Worm (Caenorhabditis elegans): Measurements from ENCODE around the gene lgc-35.

lgc-35 gene

DNA sequence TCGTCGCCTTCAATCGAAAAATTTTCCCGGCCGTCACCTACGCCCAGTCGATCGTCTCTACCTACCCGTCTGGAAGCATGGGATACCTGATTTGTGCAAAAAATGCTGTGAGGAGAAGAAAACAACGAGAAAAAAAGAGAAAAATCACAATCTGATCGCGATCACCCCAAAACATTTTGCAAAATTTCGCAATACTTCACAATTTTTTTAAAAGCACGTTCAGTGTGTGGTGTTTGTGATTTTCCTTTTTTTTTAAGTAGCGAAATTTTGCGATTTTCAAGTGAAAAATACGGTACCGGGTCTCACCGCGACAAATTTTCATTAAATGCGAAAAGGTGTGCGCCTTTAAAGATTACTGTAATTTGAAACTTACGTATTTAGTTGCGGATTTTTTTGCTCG is 30.2 kb downstream of the lgc-35 start:
- TF ChIP-seq lin-35 (GFP tag; optimal IDR thresholded peaks at IDR 0.05), result no peak
- no peak for TF ChIP-seq alr-1 (tag; optimal IDR thresholded peaks at IDR 0.05; ENCODE audit: borderline replicate concordance)
- no peak for TF ChIP-seq nhr-85 (tag)
- TF ChIP-seq ceh-8 (GFP tag; optimal IDR thresholded peaks at IDR 0.05), result no peak
- TF ChIP-seq ces-1 (GFP tag; optimal IDR thresholded peaks at IDR 0.05), result no peak
- no peak for TF ChIP-seq isw-1 (GFP tag; IDR thresholded peaks at IDR 0.05)
- TF ChIP-seq ceh-90 (tag; optimal IDR thresholded peaks at IDR 0.05), result no peak
- TF ChIP-seq egl-27 (tag; optimal IDR thresholded peaks at IDR 0.05), result no peak
- TF ChIP-seq aly-2 (tag; optimal IDR thresholded peaks at IDR 0.05), result no peak
- no peak for TF ChIP-seq C16A3.4 (tag; optimal IDR thresholded peaks at IDR 0.05)
- no peak for TF ChIP-seq ceh-82 (tag; optimal IDR thresholded peaks at IDR 0.05)
- no peak for TF ChIP-seq sup-37 (GFP tag; optimal IDR thresholded peaks at IDR 0.05)
- no peak for TF ChIP-seq C34B4.2 (tag; optimal IDR thresholded peaks at IDR 0.05)
- no peak for TF ChIP-seq irx-1 (tag; optimal IDR thresholded peaks at IDR 0.05)
- no peak for TF ChIP-seq nhr-71 (tag; optimal IDR thresholded peaks at IDR 0.05)
- no peak for TF ChIP-seq nhr-47 (tag; optimal IDR thresholded peaks at IDR 0.05)

DNA sequence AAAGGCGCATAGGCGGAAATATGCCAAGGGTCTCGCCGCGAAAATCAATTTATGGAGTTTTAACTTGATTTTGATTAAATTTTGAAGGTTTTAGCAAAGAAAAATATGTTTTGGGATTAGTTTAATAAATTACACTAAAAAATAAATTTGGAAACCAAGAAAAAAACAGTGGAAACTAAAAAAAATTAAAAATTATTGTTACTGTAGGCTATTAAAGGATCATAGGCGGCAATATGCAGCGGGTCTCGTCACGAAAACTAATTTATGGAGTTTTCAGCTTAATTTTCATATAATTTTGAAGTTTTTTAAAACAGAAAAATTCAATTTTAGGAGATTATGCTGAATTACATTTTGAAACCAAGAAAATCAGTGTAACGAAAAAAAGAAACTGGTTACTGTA is 31.2 kb downstream of the lgc-35 start:
- no peak for TF ChIP-seq ets-5 (GFP tag; IDR thresholded peaks at IDR 0.05)
- TF ChIP-seq nhr-85 (tag), result no peak
- TF ChIP-seq lin-15B (tag; optimal IDR thresholded peaks at IDR 0.05), result no peak

DNA sequence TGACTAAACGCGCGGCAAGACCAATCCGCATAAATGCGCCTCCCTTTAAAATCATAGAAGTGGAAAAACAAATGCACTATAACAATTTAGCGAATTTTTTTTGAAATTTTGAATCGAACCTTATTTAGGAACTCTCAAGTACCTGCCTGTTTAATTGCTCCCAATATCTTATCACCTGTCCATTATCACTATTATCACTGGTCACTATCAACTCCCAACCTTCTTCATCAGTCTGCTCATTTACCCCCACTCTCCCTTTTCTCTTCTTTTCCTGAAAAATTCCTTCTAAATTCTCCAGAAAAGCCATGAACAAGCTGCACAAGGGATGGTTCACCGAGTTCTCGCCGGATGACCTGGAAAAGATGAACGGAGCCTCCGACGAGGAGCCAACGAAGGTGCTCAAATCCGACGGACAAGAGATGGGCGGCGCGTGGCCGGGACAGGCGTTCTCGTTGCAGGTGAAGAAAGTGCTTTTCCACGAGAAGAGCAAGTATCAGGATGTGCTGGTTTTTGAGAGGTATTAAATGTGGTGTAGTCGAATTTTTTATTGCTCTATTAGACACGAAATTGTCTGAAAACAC is 33.3 kb downstream of the lgc-35 start, which contains the start of gene spds-1:
Gene spds-1, plus strand, starts transcription at position 298 of the 581 bp plus-strand sequence.
- TF ChIP-seq pag-3 (tag; optimal IDR thresholded peaks at IDR 0.05; ENCODE audit: borderline replicate concordance, insufficient read depth), result no peak
- TF ChIP-seq sox-4 (tag; optimal IDR thresholded peaks at IDR 0.05), result no peak
- no peak for TF ChIP-seq egl-13 (tag; optimal IDR thresholded peaks at IDR 0.05)

DNA sequence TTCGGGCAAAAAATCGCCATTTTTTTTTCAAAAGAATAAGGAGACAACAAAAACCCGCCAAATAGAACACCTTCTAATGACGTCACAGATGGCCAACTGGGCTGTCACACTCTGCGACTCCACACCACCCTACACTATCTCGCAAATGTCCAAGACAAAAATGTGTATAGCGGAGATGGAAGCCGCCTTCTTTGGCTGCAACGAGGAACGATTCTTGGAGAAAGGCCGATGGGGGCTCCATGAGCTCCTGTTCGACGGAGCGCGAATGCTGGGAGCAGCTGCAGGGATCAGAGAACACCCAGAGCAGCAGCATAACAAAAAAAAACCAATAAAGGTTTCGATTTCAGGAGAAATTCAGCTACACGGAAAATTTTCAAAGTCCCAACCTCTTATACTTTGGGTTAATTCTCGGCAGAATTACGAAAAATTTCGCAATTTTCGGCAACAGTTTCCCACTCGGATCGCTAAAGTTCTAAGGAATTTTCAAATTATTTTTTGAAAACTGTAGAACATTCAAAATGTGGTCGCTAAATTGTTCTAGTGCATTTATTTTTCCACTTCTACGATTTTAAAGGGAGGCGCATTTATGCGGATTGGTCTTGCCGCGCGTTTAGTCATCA is 34.1 kb downstream of the lgc-35 start:
- TF ChIP-seq Y116A8C.19 (tag; optimal IDR thresholded peaks at IDR 0.05; ENCODE audit: borderline replicate concordance), result no peak
- no peak for TF ChIP-seq zip-4 (GFP tag; optimal IDR thresholded peaks at IDR 0.05)
- no peak for TF ChIP-seq sox-4 (tag; optimal IDR thresholded peaks at IDR 0.05)
- no peak for TF ChIP-seq ets-5 (GFP tag; IDR thresholded peaks at IDR 0.05)
- peak; percentile 15; the same call in 1 of the 2 replicates for TF ChIP-seq isw-1 (GFP tag; IDR thresholded peaks at IDR 0.05)
- peak; percentile 59 for TF ChIP-seq fkh-8 (tag; optimal IDR thresholded peaks at IDR 0.05)
- peak; percentile 35 for TF ChIP-seq egl-13 (tag; optimal IDR thresholded peaks at IDR 0.05)
- TF ChIP-seq efl-1 (optimal IDR thresholded peaks at IDR 0.05), result peak; percentile 34 to 36
- peak; percentile 31 to 55 for TF ChIP-seq efl-1 (GFP tag; optimal IDR thresholded peaks at IDR 0.05 in 1 of 2)
- no peak for TF ChIP-seq vab-15 (tag; optimal IDR thresholded peaks at IDR 0.05)
- peak in 2 of 3 experiments; percentile 15 to 57 for TF ChIP-seq dpl-1 (GFP tag; optimal IDR thresholded peaks at IDR 0.05)
- TF ChIP-seq tbx-2 (tag; optimal IDR thresholded peaks at IDR 0.05), result peak; percentile 33
- TF ChIP-seq rnt-1 (tag; optimal IDR thresholded peaks at IDR 0.05), result no peak
- TF ChIP-seq nhr-19 (GFP tag; conservative IDR thresholded peaks at IDR 0.05), result peak; percentile 90
- peak; percentile 13 for TF ChIP-seq nhr-85 (tag)
- no peak for TF ChIP-seq jun-1 (tag; optimal IDR thresholded peaks at IDR 0.05)
- no peak for TF ChIP-seq pag-3 (tag; optimal IDR thresholded peaks at IDR 0.05; ENCODE audit: borderline replicate concordance, insufficient read depth)
- TF ChIP-seq C04F5.9 (tag; optimal IDR thresholded peaks at IDR 0.05), result no peak
- peak; percentile 9 to 10 for TF ChIP-seq lsy-2 (tag; optimal IDR thresholded peaks at IDR 0.05)
- TF ChIP-seq nhr-76 (tag; optimal IDR thresholded peaks at IDR 0.05), result no peak
- peak; percentile 60 for TF ChIP-seq unc-86 (tag; optimal IDR thresholded peaks at IDR 0.05)
- no peak for TF ChIP-seq sup-37 (GFP tag; optimal IDR thresholded peaks at IDR 0.05)
- TF ChIP-seq mdl-1 (tag; optimal IDR thresholded peaks at IDR 0.05), result peak in 1 of 2 experiments; percentile 6
- TF ChIP-seq lin-35 (GFP tag; optimal IDR thresholded peaks at IDR 0.05), result peak in 1 of 2 experiments; percentile 59
- TF ChIP-seq efl-3 (GFP tag; optimal IDR thresholded peaks at IDR 0.05), result no peak
- TF ChIP-seq nhr-12 (tag; optimal IDR thresholded peaks at IDR 0.05), result no peak
- TF ChIP-seq zag-1 (tag; optimal IDR thresholded peaks at IDR 0.05), result no peak
- TF ChIP-seq egl-27 (tag; optimal IDR thresholded peaks at IDR 0.05), result no peak
- no peak for TF ChIP-seq ceh-63 (GFP tag; optimal IDR thresholded peaks at IDR 0.05)
- no peak for TF ChIP-seq C34B4.2 (tag; optimal IDR thresholded peaks at IDR 0.05)
- no peak for TF ChIP-seq hpl-2 (GFP tag; optimal IDR thresholded peaks at IDR 0.05)
- no peak for TF ChIP-seq nhr-90 (tag; optimal IDR thresholded peaks at IDR 0.05; ENCODE audit: poor library complexity)
- TF ChIP-seq nhr-20 (tag; optimal IDR thresholded peaks at IDR 0.05), result peak; percentile 4

All from whole organism, L1 larva.